Fruit fly (Drosophila melanogaster): ENCODE data around the gene Brd7-9.

Brd7-9 gene

dm6 chr2L:7795859-7796258 lies 13.2 kb downstream of the Brd7-9 start, which contains the start of gene LKRSDH:
Gene LKRSDH (minus strand): TSS chr2L:7795959.
- TF ChIP-seq OdsH (GFP tag; optimal IDR thresholded peaks at IDR 0.05) (no peak), dl (GFP tag; optimal IDR thresholded peaks at IDR 0.05; ENCODE audit: insufficient read depth in 1 of 2, partially characterized antibody in 2 of 2) (peak in 1 of 2 experiments; percentile 36)

DNA sequence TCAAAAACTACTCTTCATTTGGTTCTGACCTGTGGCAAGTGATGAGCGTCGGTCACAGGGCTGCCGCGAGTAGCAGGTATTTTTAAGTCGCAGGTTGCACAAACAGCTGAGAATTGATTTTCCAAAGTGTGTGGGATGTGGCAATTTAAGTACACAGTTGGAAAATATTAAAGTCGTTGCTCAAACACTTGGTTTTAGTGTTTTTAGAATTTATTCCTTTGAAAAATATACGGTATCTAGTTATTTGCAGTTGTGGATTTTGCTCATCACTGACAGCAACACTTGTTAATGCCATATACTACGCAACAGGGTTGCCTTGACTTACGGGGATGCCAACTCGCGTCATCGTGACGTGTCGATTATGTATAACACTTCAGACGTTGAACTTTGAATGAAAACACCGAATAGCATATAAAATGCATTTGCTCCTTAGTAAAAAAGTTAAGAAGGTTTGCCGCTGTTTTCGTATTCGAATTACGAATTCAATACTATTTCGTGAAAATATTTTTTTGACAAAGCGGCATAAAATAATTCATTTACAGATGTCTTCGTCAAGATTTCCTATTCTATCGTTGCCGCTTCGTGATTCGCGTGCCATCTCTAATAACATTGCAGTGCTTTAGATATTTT lies 17.3 kb downstream of the Brd7-9 start, which contains the start of the genes Herp and r2d2:
TSS of gene Herp (minus strand) at position 255 of the 630 bp plus-strand sequence.
TSS of gene r2d2 (plus strand) at position 344 of the 630 bp plus-strand sequence.
- TF ChIP-seq Dif (GFP tag; optimal IDR thresholded peaks at IDR 0.05; ENCODE audit: partially characterized antibody), result no peak
- no peak for TF ChIP-seq dl (GFP tag; optimal IDR thresholded peaks at IDR 0.05; ENCODE audit: insufficient read depth in 1 of 2, partially characterized antibody in 2 of 2)
- TF ChIP-seq Hr78 (GFP tag; optimal IDR thresholded peaks at IDR 0.05), result no peak
- no peak for TF ChIP-seq Mio (GFP tag; optimal IDR thresholded peaks at IDR 0.05)
- TF ChIP-seq CrebA (GFP tag; optimal IDR thresholded peaks at IDR 0.05; ENCODE audit: borderline replicate concordance), result no peak
- TF ChIP-seq HLH106 (tag; optimal IDR thresholded peaks at IDR 0.05), result peak; percentile 94
- peak; percentile 80 for TF ChIP-seq OdsH (GFP tag; optimal IDR thresholded peaks at IDR 0.05)
- TF ChIP-seq ey (GFP tag; optimal IDR thresholded peaks at IDR 0.05), result peak; percentile 89
- TF ChIP-seq Sp1 (GFP tag; optimal IDR thresholded peaks at IDR 0.05), result peak; percentile 92
- TF ChIP-seq CG9705 (GFP tag; optimal IDR thresholded peaks at IDR 0.05), result peak; percentile 91
- no peak for TF ChIP-seq lola (GFP tag; optimal IDR thresholded peaks at IDR 0.05)
- no peak for TF ChIP-seq N (GFP tag; optimal IDR thresholded peaks at IDR 0.05)
- peak; percentile 79 for TF ChIP-seq Hnf4 (GFP tag; optimal IDR thresholded peaks at IDR 0.05)
- peak; percentile 90 for TF ChIP-seq fru (GFP tag; optimal IDR thresholded peaks at IDR 0.05)
- TF ChIP-seq pan (optimal IDR thresholded peaks at IDR 0.05), result no peak
- TF ChIP-seq Abd-B (GFP tag; optimal IDR thresholded peaks at IDR 0.05), result no peak
- peak; percentile 90 for TF ChIP-seq sv (GFP tag; optimal IDR thresholded peaks at IDR 0.05)
- TF ChIP-seq dmrt93B (GFP tag; optimal IDR thresholded peaks at IDR 0.05), result peak; percentile 81
- no peak for TF ChIP-seq Hr83 (GFP tag; optimal IDR thresholded peaks at IDR 0.05; ENCODE audit: poor library complexity, severe bottlenecking)
- no peak for TF ChIP-seq usp (GFP tag; optimal IDR thresholded peaks at IDR 0.05)
- peak; percentile 71 for TF ChIP-seq brk (GFP tag; optimal IDR thresholded peaks at IDR 0.05)
- TF ChIP-seq rgr (GFP tag; optimal IDR thresholded peaks at IDR 0.05), result peak; percentile 86
- TF ChIP-seq br (GFP tag; optimal IDR thresholded peaks at IDR 0.05), result peak; percentile 88
- peak; percentile 98 for TF ChIP-seq woc (GFP tag; optimal IDR thresholded peaks at IDR 0.05)
- no peak for TF ChIP-seq jim (GFP tag; optimal IDR thresholded peaks at IDR 0.05)
- no peak for TF ChIP-seq Dfd (GFP tag; optimal IDR thresholded peaks at IDR 0.05)
- peak; percentile 72 for TF ChIP-seq CG32264 (GFP tag; optimal IDR thresholded peaks at IDR 0.05)
- peak; percentile 95 for TF ChIP-seq Myc (optimal IDR thresholded peaks at IDR 0.05)
- TF ChIP-seq psq (GFP tag; optimal IDR thresholded peaks at IDR 0.05), result peak; percentile 75
- peak; percentile 52 for TF ChIP-seq dsf (GFP tag; optimal IDR thresholded peaks at IDR 0.05; ENCODE audit: borderline replicate concordance)
- TF ChIP-seq foxo (GFP tag; optimal IDR thresholded peaks at IDR 0.05), result peak in 1 of 2 experiments; percentile 92
- TF ChIP-seq Jra (GFP tag; optimal IDR thresholded peaks at IDR 0.05), result peak; percentile 61
- no peak for TF ChIP-seq sage (GFP tag; optimal IDR thresholded peaks at IDR 0.05)
- TF ChIP-seq h (GFP tag; optimal IDR thresholded peaks at IDR 0.05), result peak; percentile 88
- peak; percentile 17 for TF ChIP-seq GATAd (GFP tag; optimal IDR thresholded peaks at IDR 0.05)
- TF ChIP-seq Vsx2 (GFP tag; optimal IDR thresholded peaks at IDR 0.05; ENCODE audit: partially characterized antibody), result no peak
- TF ChIP-seq tai (GFP tag; optimal IDR thresholded peaks at IDR 0.05), result no peak
- no peak for TF ChIP-seq Rel (GFP tag; optimal IDR thresholded peaks at IDR 0.05)
- peak; percentile 70 for TF ChIP-seq Rel (tag; optimal IDR thresholded peaks at IDR 0.05)

- no peak for TF ChIP-seq CG9705 (GFP tag; optimal IDR thresholded peaks at IDR 0.05)
- no peak for TF ChIP-seq CrebA (GFP tag; optimal IDR thresholded peaks at IDR 0.05; ENCODE audit: borderline replicate concordance)
- no peak for TF ChIP-seq N (GFP tag; optimal IDR thresholded peaks at IDR 0.05)
- no peak for TF ChIP-seq ey (GFP tag; optimal IDR thresholded peaks at IDR 0.05)
- TF ChIP-seq tai (GFP tag; optimal IDR thresholded peaks at IDR 0.05), result no peak
- TF ChIP-seq jim (GFP tag; optimal IDR thresholded peaks at IDR 0.05), result no peak
- no peak for TF ChIP-seq Myc (optimal IDR thresholded peaks at IDR 0.05)
- TF ChIP-seq usp (GFP tag; optimal IDR thresholded peaks at IDR 0.05), result no peak
- TF ChIP-seq Sp1 (GFP tag; optimal IDR thresholded peaks at IDR 0.05), result no peak
- TF ChIP-seq foxo (GFP tag; optimal IDR thresholded peaks at IDR 0.05), result no peak
- TF ChIP-seq pan (optimal IDR thresholded peaks at IDR 0.05), result no peak
- TF ChIP-seq OdsH (GFP tag; optimal IDR thresholded peaks at IDR 0.05), result no peak
- TF ChIP-seq Hr83 (GFP tag; optimal IDR thresholded peaks at IDR 0.05; ENCODE audit: poor library complexity, severe bottlenecking), result no peak
- no peak for TF ChIP-seq Hr78 (GFP tag; optimal IDR thresholded peaks at IDR 0.05)
These were observed 24.9 kb downstream of the Brd7-9 start for dm6 chr2L:7807563-7807962.
